Worm (Caenorhabditis elegans): ENCODE measurements around the gene hil-3.

The hil-3 gene

DNA sequence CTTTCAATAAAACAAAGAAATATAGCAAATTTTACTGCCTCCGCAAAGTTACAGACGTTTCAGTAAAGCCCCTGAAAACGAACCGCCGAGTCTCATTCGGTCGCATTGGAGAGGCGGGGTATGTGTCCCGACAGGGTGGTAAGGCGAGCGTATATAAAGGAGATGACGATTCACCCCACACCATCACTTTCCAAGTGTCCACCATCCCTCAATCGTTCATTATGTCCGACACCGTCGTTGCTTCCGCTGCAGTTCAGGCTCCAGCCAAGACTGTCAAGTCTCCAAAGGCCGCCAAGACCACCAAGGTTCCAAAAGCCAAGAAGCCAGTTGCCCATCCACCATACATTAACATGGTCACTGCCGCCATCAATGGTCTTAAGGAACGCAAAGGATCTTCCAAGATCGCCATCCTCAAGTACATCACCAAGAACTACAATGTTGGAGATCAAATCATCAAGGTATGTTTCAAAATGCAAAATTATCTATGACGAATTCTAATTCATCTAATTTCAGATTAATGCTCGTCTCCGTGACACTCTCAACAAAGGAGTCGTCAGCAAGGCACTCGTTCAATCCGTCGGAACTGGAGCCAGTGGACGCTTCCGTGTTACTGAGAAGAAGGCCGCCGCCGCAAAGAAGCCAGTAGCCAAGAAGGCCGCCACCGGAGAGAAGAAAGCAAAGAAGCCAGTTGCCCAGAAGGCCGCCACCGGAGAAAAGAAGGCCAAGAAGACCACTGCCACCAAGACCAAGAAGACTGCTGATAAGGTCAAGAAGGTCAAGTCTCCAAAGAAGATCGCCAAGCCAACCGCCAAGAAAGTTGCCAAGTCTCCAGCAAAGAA is at the start of gene hil-3:
hil-3 (plus strand) TSS at position 195 of the 839 bp plus-strand sequence.
- TF ChIP-seq lin-13 (GFP tag; optimal IDR thresholded peaks at IDR 0.05) (peak; percentile 11), unc-55 (GFP tag; optimal IDR thresholded peaks at IDR 0.05) (peak; percentile 66), lsy-2 (tag; optimal IDR thresholded peaks at IDR 0.05) (peak in 1 of 2 experiments; percentile 45), sem-4 (tag; optimal IDR thresholded peaks at IDR 0.05) (peak; percentile 11), C34F6.9 (tag; optimal IDR thresholded peaks at IDR 0.05) (peak; percentile 52), crh-2 (tag; optimal IDR thresholded peaks at IDR 0.05) (no peak), nhr-6 (tag; optimal IDR thresholded peaks at IDR 0.05) (no peak), nhr-25 (tag; optimal IDR thresholded peaks at IDR 0.05) (peak; percentile 56), sma-9 (GFP tag; optimal IDR thresholded peaks at IDR 0.05) (peak; percentile 39), sma-9 (tag; optimal IDR thresholded peaks at IDR 0.05) (no peak), nhr-129 (tag; optimal IDR thresholded peaks at IDR 0.05) (peak; percentile 58), ztf-11 (tag; optimal IDR thresholded peaks at IDR 0.05) (no peak), ceh-16 (tag; optimal IDR thresholded peaks at IDR 0.05) (peak; percentile 22), nhr-23 (tag; optimal IDR thresholded peaks at IDR 0.05) (no peak)

DNA sequence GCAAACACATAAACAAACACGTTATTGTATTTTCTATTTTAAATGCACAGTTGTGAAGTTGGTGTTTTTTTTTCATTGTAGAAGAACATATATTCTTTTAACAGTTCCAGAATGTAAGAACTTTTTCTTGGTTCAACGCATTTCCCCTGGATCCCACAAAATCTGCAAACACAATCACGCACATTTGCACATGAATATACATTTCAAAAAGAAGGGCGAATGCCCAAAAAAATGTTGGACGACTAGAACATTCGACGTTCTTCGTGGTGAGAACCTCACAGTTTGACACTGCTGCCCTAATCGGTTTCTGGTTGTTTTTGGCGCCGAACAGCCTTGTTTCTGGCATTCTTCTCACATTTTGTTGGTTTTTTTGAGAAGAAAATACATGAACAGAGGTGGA is 49.4 kb upstream of the hil-3 start:
- TF ChIP-seq sma-9 (GFP tag; optimal IDR thresholded peaks at IDR 0.05) (peak; percentile 7), sma-9 (tag; optimal IDR thresholded peaks at IDR 0.05) (no peak), ZK546.5 (tag; optimal IDR thresholded peaks at IDR 0.05) (no peak), nhr-129 (tag; optimal IDR thresholded peaks at IDR 0.05) (peak; percentile 51), mab-5 (tag; optimal IDR thresholded peaks at IDR 0.05) (no peak), gmeb-1 (tag; optimal IDR thresholded peaks at IDR 0.05) (peak; percentile 33), C34F6.9 (tag; optimal IDR thresholded peaks at IDR 0.05) (peak; percentile 74), ceh-16 (tag; optimal IDR thresholded peaks at IDR 0.05) (no peak), unc-55 (GFP tag; optimal IDR thresholded peaks at IDR 0.05) (peak; percentile 69), lsy-2 (tag; optimal IDR thresholded peaks at IDR 0.05) (no peak), crh-2 (tag; optimal IDR thresholded peaks at IDR 0.05) (peak; percentile 35), F13H6.1 (tag; optimal IDR thresholded peaks at IDR 0.05) (no peak)

DNA sequence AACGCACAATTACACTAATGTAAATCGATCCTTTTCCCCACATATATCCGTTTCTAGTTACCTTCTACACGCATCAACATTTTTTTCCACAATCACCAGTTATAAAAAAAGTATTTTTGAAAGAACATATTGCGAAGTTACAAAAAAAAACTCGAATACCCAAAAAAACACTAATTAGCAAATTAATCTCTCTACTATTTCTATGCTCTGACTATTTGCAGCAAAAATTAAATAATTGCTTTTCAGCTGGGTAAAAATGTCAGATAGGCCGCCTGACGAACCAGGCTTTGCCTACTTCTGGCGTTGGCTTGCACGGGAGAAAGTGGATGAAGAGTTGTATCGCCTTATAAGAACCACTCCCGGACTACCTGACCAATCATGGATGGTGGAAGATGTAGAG is 48.8 kb upstream of the hil-3 start, which contains the start of gene K07E3.1:
K07E3.1 (plus strand) TSS at position 247 of the 400 bp plus-strand sequence.
- no peak for TF ChIP-seq nhr-129 (tag; optimal IDR thresholded peaks at IDR 0.05)
- no peak for TF ChIP-seq C34F6.9 (tag; optimal IDR thresholded peaks at IDR 0.05)
- TF ChIP-seq nhr-21 (tag; optimal IDR thresholded peaks at IDR 0.05): no peak
- TF ChIP-seq ztf-4 (tag; optimal IDR thresholded peaks at IDR 0.05): no peak
- no peak for TF ChIP-seq sma-3 (GFP tag; optimal IDR thresholded peaks at IDR 0.05)
- no peak for TF ChIP-seq unc-39 (tag; optimal IDR thresholded peaks at IDR 0.05)
- no peak for TF ChIP-seq elt-1 (tag; optimal IDR thresholded peaks at IDR 0.05)
- TF ChIP-seq nhr-23 (tag; optimal IDR thresholded peaks at IDR 0.05): no peak

DNA sequence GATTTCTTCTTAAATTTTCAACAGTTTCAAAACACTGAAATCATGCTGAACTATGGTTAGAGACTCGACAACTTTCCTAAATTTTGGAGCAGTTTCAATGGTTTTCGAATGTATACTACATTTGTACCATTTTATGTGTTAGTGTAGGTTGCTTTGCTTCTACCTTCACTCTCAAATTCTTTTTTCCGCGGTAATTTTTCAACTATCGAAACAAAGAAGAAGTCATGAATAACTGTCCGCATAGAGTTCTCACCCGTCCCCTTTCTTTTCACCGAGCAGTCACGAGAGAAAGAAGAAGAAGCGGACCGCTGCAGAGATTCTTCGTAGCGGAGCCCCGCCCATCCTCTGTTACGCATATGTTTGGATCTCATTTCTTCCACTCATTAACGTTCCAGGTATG is 42.8 kb upstream of the hil-3 start, which contains the start of gene hlh-8:
hlh-8 (plus strand) TSS at position 301 of the 400 bp plus-strand sequence.
- TF ChIP-seq peb-1 (tag; optimal IDR thresholded peaks at IDR 0.05) (no peak), ztf-4 (tag; optimal IDR thresholded peaks at IDR 0.05) (no peak), skn-1 (tag; optimal IDR thresholded peaks at IDR 0.05) (no peak), unc-55 (GFP tag; optimal IDR thresholded peaks at IDR 0.05) (no peak), blmp-1 (tag; optimal IDR thresholded peaks at IDR 0.05; ENCODE audit: insufficient read depth) (no peak), nhr-77 (tag; optimal IDR thresholded peaks at IDR 0.05) (no peak), nhr-12 (tag; optimal IDR thresholded peaks at IDR 0.05) (no peak), mab-5 (tag; optimal IDR thresholded peaks at IDR 0.05) (no peak), R02D3.7 (tag; optimal IDR thresholded peaks at IDR 0.05) (no peak), nhr-21 (tag; optimal IDR thresholded peaks at IDR 0.05) (no peak), dmd-4 (tag; optimal IDR thresholded peaks at IDR 0.05) (no peak), nhr-11 (tag; optimal IDR thresholded peaks at IDR 0.05) (no peak), Y55F3AM.14 (GFP tag; optimal IDR thresholded peaks at IDR 0.05) (no peak), unc-62 (GFP tag; optimal IDR thresholded peaks at IDR 0.05) (no peak), nhr-23 (tag; optimal IDR thresholded peaks at IDR 0.05) (no peak), ceh-82 (tag; optimal IDR thresholded peaks at IDR 0.05) (no peak)
